Worm (Caenorhabditis elegans) whole organism, L1 larva: ENCODE results near the gene lon-1.
A peak's percentile ranks its signal among the peaks of the same experiment; 100 is the strongest.

Source experiments
- F16B12.6 ChIP-seq: fragments of 150-350 bp; optimal IDR thresholded peaks from 2 replicates; lab custom pipeline; 2014; ENCODE audit warnings: missing biosample characterization, missing genetic modification characterization
- alr-1 ChIP-seq: fragments of 200-800 bp; sonication (Bioruptor generic); optimal IDR thresholded peaks from 2 replicates; lab custom pipeline; 2018; ENCODE audit warnings: borderline replicate concordance, mild to moderate bottlenecking, missing genetic modification characterization, missing compliant biosample characterization
- ama-1 ChIP-seq: fragments of 150-350 bp; optimal IDR thresholded peaks from 2 replicates; lab custom pipeline; 2014
- blmp-1 ChIP-seq: fragments of 150-350 bp; optimal IDR thresholded peaks from 2 replicates; lab custom pipeline; 2014; ENCODE audit warnings: missing biosample characterization, missing genetic modification characterization
- ceh-63 ChIP-seq: fragments of 200-800 bp; sonication (Bioruptor generic); optimal IDR thresholded peaks from 2 replicates; lab custom pipeline; 2018; ENCODE audit warnings: mild to moderate bottlenecking, missing genetic modification characterization, missing compliant biosample characterization
- ceh-8 ChIP-seq: fragments of 200-800 bp; sonication (Bioruptor generic); optimal IDR thresholded peaks from 2 replicates; lab custom pipeline; 2018; ENCODE audit warnings: mild to moderate bottlenecking, missing genetic modification characterization, moderate library complexity, missing compliant biosample characterization
- ceh-82 ChIP-seq, 3 experiments: fragments of 150-350 bp in 1 of 3; sonication (generic microtip) in 2 of 3; optimal IDR thresholded peaks; 2 replicates each; lab custom pipeline; 2014 to 2017; ENCODE audit warnings: missing biosample characterization in 3 of 3, missing genetic modification characterization in 3 of 3
- ceh-88 ChIP-seq: fragments of 200-800 bp; sonication (Bioruptor generic); IDR thresholded peaks from 2 replicates; pipeline ENCODE4 v1.3.6; 2022; ENCODE audit warnings: missing genetic modification characterization, missing compliant biosample characterization
- ces-1 ChIP-seq: fragments of 150-350 bp; optimal IDR thresholded peaks from 2 replicates; lab custom pipeline; 2014; ENCODE audit warnings: missing biosample characterization, missing genetic modification reagents, missing genetic modification characterization
- dpl-1 ChIP-seq, 3 experiments: fragments of 150-350 bp in 2 of 3; sonication (generic microtip) in 1 of 3; optimal IDR thresholded peaks; 2 replicates each; lab custom pipeline; 2014 to 2017; ENCODE audit warnings: missing biosample characterization in 3 of 3, missing genetic modification characterization in 3 of 3, missing genetic modification reagents in 3 of 3
- efl-3 ChIP-seq: fragments of 200-800 bp; sonication (Bioruptor generic); optimal IDR thresholded peaks from 2 replicates; lab custom pipeline; 2018; ENCODE audit warnings: mild to moderate bottlenecking, missing genetic modification characterization, missing compliant biosample characterization
- egl-13 ChIP-seq: sonication (generic microtip); optimal IDR thresholded peaks from 2 replicates; lab custom pipeline; 2016; ENCODE audit warnings: missing genotype, missing genetic modification reagents, missing genetic modification characterization, missing compliant biosample characterization
- egl-27 ChIP-seq, 2 experiments: fragments of 150-350 bp in 1 of 2; sonication (generic microtip); optimal IDR thresholded peaks; 3 replicates each; lab custom pipeline; 2017 to 2018; ENCODE audit warnings: missing biosample characterization in 2 of 2, missing genetic modification characterization in 2 of 2, missing genetic modification reagents in 2 of 2
- elt-2 ChIP-seq: sonication (generic microtip); optimal IDR thresholded peaks from 2 replicates; lab custom pipeline; 2016; ENCODE audit warnings: missing genetic modification characterization, mild to moderate bottlenecking, inconsistent platforms, missing compliant biosample characterization, missing genetic modification reagents
- elt-3 ChIP-seq, 6 experiments: fragments of 150-350 bp in 1 of 6; sonication (generic microtip); optimal IDR thresholded peaks; 2 replicates each; lab custom pipeline; 2017 to 2018; ENCODE audit warnings: missing biosample characterization in 6 of 6, missing genetic modification characterization in 6 of 6, inconsistent platforms in 1 of 6
- ets-5 ChIP-seq: fragments of 200-800 bp; sonication (Bioruptor generic); IDR thresholded peaks from 2 replicates; pipeline ENCODE4 v1.3.6; 2022; ENCODE audit warnings: missing genetic modification characterization, missing compliant biosample characterization
- fkh-10 ChIP-seq: sonication (generic microtip); optimal IDR thresholded peaks from 2 replicates; lab custom pipeline; 2017; ENCODE audit warnings: missing biosample characterization, missing genetic modification reagents, missing genetic modification characterization
- fkh-4 ChIP-seq: sonication (generic microtip); optimal IDR thresholded peaks from 2 replicates; lab custom pipeline; 2016; ENCODE audit warnings: missing compliant biosample characterization, missing genetic modification characterization, borderline replicate concordance
- fkh-8 ChIP-seq: sonication (generic microtip); optimal IDR thresholded peaks from 2 replicates; lab custom pipeline; 2016; ENCODE audit warnings: mild to moderate bottlenecking, missing genetic modification characterization, missing compliant biosample characterization
- hlh-17 ChIP-seq: fragments of 200-800 bp; sonication (Bioruptor generic); optimal IDR thresholded peaks from 2 replicates; lab custom pipeline; 2018; ENCODE audit warnings: missing genetic modification characterization, mild to moderate bottlenecking, missing compliant biosample characterization, moderate library complexity, borderline replicate concordance
- isw-1 ChIP-seq: fragments of 200-800 bp; sonication (Bioruptor generic); IDR thresholded peaks from 2 replicates; pipeline ENCODE4 v1.3.6; 2022; ENCODE audit warnings: missing genetic modification characterization, missing compliant biosample characterization
- jun-1 ChIP-seq: fragments of 150-350 bp; optimal IDR thresholded peaks from 2 replicates; lab custom pipeline; 2014; ENCODE audit warnings: missing biosample characterization, missing genetic modification reagents, missing genetic modification characterization
- lin-14 ChIP-seq: fragments of 200-800 bp; sonication (Bioruptor generic); optimal IDR thresholded peaks from 2 replicates; lab custom pipeline; 2018; ENCODE audit warnings: mild to moderate bottlenecking, missing genetic modification characterization, moderate library complexity, missing compliant biosample characterization
- lin-35 ChIP-seq, 2 experiments: fragments of 150-350 bp; optimal IDR thresholded peaks; 2 replicates each; lab custom pipeline; 2014; ENCODE audit warnings: missing biosample characterization in 2 of 2, missing genetic modification characterization in 2 of 2, missing genetic modification reagents in 2 of 2
- lin-39 ChIP-seq: fragments of 150-350 bp; optimal IDR thresholded peaks from 2 replicates; lab custom pipeline; 2014; ENCODE audit warnings: missing biosample characterization, missing genetic modification reagents, missing genetic modification characterization
- lir-3 ChIP-seq: sonication (generic microtip); optimal IDR thresholded peaks from 2 replicates; lab custom pipeline; 2016; ENCODE audit warnings: mild to moderate bottlenecking, missing genetic modification characterization, moderate library complexity, missing compliant biosample characterization; ENCODE audit not compliant: poor library complexity
- mep-1 ChIP-seq: fragments of 150-350 bp; optimal IDR thresholded peaks from 2 replicates; lab custom pipeline; 2014; ENCODE audit warnings: missing biosample characterization, missing genetic modification characterization
- nhr-11 ChIP-seq: fragments of 150-350 bp; optimal IDR thresholded peaks from 2 replicates; lab custom pipeline; 2014; ENCODE audit warnings: missing biosample characterization, missing genetic modification characterization
- nhr-12 ChIP-seq: sonication (generic microtip); optimal IDR thresholded peaks from 2 replicates; lab custom pipeline; 2017; ENCODE audit warnings: missing biosample characterization, missing genetic modification characterization
- nhr-19 ChIP-seq: fragments of 200-800 bp; sonication (Bioruptor generic); conservative IDR thresholded peaks from 2 replicates; pipeline ENCODE4 v1.3.6; 2022; ENCODE audit warnings: missing genetic modification characterization, missing compliant biosample characterization
- nhr-20 ChIP-seq: sonication (generic microtip); optimal IDR thresholded peaks from 2 replicates; lab custom pipeline; 2016; ENCODE audit warnings: mild to moderate bottlenecking, missing genetic modification characterization, missing compliant biosample characterization
- nhr-237 ChIP-seq: fragments of 150-350 bp; optimal IDR thresholded peaks from 2 replicates; lab custom pipeline; 2014; ENCODE audit warnings: missing biosample characterization, missing genetic modification characterization
- nhr-28 ChIP-seq: fragments of 150-350 bp; optimal IDR thresholded peaks from 2 replicates; lab custom pipeline; 2014; ENCODE audit warnings: missing biosample characterization, missing genetic modification characterization
- nhr-47 ChIP-seq: sonication (generic microtip); optimal IDR thresholded peaks from 2 replicates; lab custom pipeline; 2016; ENCODE audit warnings: mild to moderate bottlenecking, missing genetic modification characterization, moderate library complexity, missing compliant biosample characterization
- nhr-71 ChIP-seq: sonication (generic microtip); optimal IDR thresholded peaks from 2 replicates; lab custom pipeline; 2016; ENCODE audit warnings: mild to moderate bottlenecking, missing genetic modification characterization, moderate library complexity, missing compliant biosample characterization
- nhr-76 ChIP-seq: sonication (generic microtip); optimal IDR thresholded peaks from 2 replicates; lab custom pipeline; 2017; ENCODE audit warnings: missing biosample characterization, missing genetic modification characterization
- nhr-77 ChIP-seq: fragments of 150-350 bp; optimal IDR thresholded peaks from 2 replicates; lab custom pipeline; 2014; ENCODE audit warnings: missing biosample characterization, missing genetic modification characterization
- nhr-84 ChIP-seq: sonication (generic microtip); optimal IDR thresholded peaks from 2 replicates; lab custom pipeline; 2017; ENCODE audit warnings: missing biosample characterization, missing genetic modification characterization
- pax-3 ChIP-seq: fragments of 200-800 bp; sonication (Bioruptor generic); optimal IDR thresholded peaks from 2 replicates; lab custom pipeline; 2018; ENCODE audit warnings: mild to moderate bottlenecking, missing genetic modification characterization, moderate library complexity, missing compliant biosample characterization
- pqm-1 ChIP-seq: sonication (generic microtip); optimal IDR thresholded peaks from 3 replicates; lab custom pipeline; 2017; ENCODE audit warnings: missing biosample characterization, missing genetic modification characterization
- rnt-1 ChIP-seq: sonication (generic microtip); optimal IDR thresholded peaks from 2 replicates; lab custom pipeline; 2016; ENCODE audit warnings: mild to moderate bottlenecking, missing genetic modification characterization, moderate library complexity, missing compliant biosample characterization
- snu-23 ChIP-seq: sonication (generic microtip); optimal IDR thresholded peaks from 2 replicates; lab custom pipeline; 2016; ENCODE audit warnings: missing genetic modification characterization, missing compliant biosample characterization
- sox-4 ChIP-seq: sonication (generic microtip); optimal IDR thresholded peaks from 2 replicates; lab custom pipeline; 2016; ENCODE audit warnings: missing genetic modification characterization, missing compliant biosample characterization
- sup-37 ChIP-seq: fragments of 200-800 bp; sonication (Bioruptor generic); optimal IDR thresholded peaks from 2 replicates; lab custom pipeline; 2018; ENCODE audit warnings: mild to moderate bottlenecking, missing genetic modification characterization, missing compliant biosample characterization
- unc-130 ChIP-seq: fragments of 150-350 bp; optimal IDR thresholded peaks from 2 replicates; lab custom pipeline; 2017; ENCODE audit warnings: missing biosample characterization, missing genetic modification characterization, inconsistent platforms
- unc-62 ChIP-seq: fragments of 150-350 bp; optimal IDR thresholded peaks from 2 replicates; lab custom pipeline; 2014; ENCODE audit warnings: missing biosample characterization, missing genetic modification reagents, missing genetic modification characterization
- unc-86 ChIP-seq: sonication (generic microtip); optimal IDR thresholded peaks from 2 replicates; lab custom pipeline; 2016; ENCODE audit warnings: missing genetic modification characterization, missing compliant biosample characterization
- unc-98 ChIP-seq: fragments of 200-800 bp; sonication (Bioruptor generic); IDR thresholded peaks from 2 replicates; pipeline ENCODE4 v1.3.6; 2022; ENCODE audit warnings: missing genetic modification characterization, missing compliant biosample characterization
- xbp-1 ChIP-seq: sonication (generic microtip); optimal IDR thresholded peaks from 2 replicates; lab custom pipeline; 2016; ENCODE audit warnings: missing genetic modification characterization, missing compliant biosample characterization
- zag-1 ChIP-seq: fragments of 150-350 bp; optimal IDR thresholded peaks from 2 replicates; lab custom pipeline; 2014; ENCODE audit warnings: missing biosample characterization, missing genetic modification characterization

Gene lon-1

DNA sequence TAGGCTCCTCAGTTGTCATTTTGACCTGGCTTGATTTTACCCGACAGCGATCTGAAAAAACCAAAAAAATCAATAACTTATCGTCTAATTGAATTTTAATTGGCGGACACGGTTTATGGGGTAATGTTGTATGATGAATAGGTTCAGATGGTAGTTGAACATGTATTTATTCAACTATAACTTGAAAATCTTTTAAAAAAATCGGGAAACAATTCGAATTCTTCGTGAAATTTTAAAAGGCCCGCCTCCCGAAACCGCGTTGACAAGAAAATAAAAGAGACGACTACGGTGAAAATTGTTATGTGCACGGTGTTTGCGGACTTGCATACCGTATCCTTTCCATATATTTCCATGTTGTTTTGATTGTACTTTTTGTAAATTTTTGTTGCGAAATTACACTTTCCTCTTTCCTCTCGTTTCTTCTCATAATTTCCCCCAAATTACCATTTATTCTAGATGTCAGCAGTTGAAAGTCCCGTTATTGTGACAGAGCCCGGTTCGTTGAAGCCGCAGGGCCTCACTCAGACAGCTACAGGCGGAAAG lies 31.5 kb upstream of the lon-1 start, which contains the start of the genes T24G10.2 and disl-2 (continued):
- TF ChIP-seq dpl-1 (GFP tag; optimal IDR thresholded peaks at IDR 0.05; lab: Kevin White, UChicago): peak; percentile 63 to 78 (median 70)
- no peak for TF ChIP-seq nhr-12 (tag; lab: Kevin White, UChicago)
- TF ChIP-seq elt-3 (tag; optimal IDR thresholded peaks at IDR 0.05; lab: Kevin White, UChicago): peak in 1 of 6 experiments; percentile 73
- no peak for TF ChIP-seq fkh-8
- TF ChIP-seq F16B12.6 (tag; lab: Kevin White, UChicago): peak; percentile 90
- no peak for TF ChIP-seq sox-4 (tag; lab: Kevin White, UChicago)
- TF ChIP-seq pqm-1 (tag; lab: Kevin White, UChicago): no peak
- no peak for TF ChIP-seq fkh-10 (GFP tag; lab: Kevin White, UChicago)
- peak; percentile 49 for TF ChIP-seq unc-130 (tag; lab: Kevin White, UChicago)
- TF ChIP-seq unc-62 (GFP tag; lab: Kevin White, UChicago): no peak
- TF ChIP-seq ama-1 (lab: Kevin White, UChicago): no peak
- peak; percentile 9 for TF ChIP-seq nhr-77 (tag; lab: Kevin White, UChicago)
- TF ChIP-seq nhr-20 (tag; lab: Kevin White, UChicago): peak; percentile 50
- TF ChIP-seq mep-1 (tag; lab: Kevin White, UChicago): peak; percentile 78
- no peak for TF ChIP-seq egl-13 (tag; lab: Kevin White, UChicago)
- peak; percentile 50 for TF ChIP-seq lin-14
- peak; percentile 62 to 78 for TF ChIP-seq lin-35 (GFP tag; optimal IDR thresholded peaks at IDR 0.05; lab: Kevin White, UChicago)
- no peak for TF ChIP-seq ceh-8 (GFP tag; lab: Kevin White, UChicago)
- peak; percentile 51 for TF ChIP-seq xbp-1
- no peak for TF ChIP-seq fkh-4
- TF ChIP-seq nhr-11 (tag; lab: Kevin White, UChicago): no peak
- no peak; the same call in 1 of the 2 replicates for TF ChIP-seq isw-1
- no peak for TF ChIP-seq hlh-17 (GFP tag; lab: Kevin White, UChicago)
- peak; percentile 3 for TF ChIP-seq lin-39 (tag; lab: Kevin White, UChicago)
- no peak for TF ChIP-seq ets-5
- TF ChIP-seq elt-2: no peak
- TF ChIP-seq ceh-63 (GFP tag; lab: Kevin White, UChicago): no peak
- peak in 2 of 3 experiments; percentile 5 to 74 for TF ChIP-seq ceh-82 (tag; optimal IDR thresholded peaks at IDR 0.05; lab: Kevin White, UChicago)
- TF ChIP-seq, all 84 proteins: peak for 31

DNA sequence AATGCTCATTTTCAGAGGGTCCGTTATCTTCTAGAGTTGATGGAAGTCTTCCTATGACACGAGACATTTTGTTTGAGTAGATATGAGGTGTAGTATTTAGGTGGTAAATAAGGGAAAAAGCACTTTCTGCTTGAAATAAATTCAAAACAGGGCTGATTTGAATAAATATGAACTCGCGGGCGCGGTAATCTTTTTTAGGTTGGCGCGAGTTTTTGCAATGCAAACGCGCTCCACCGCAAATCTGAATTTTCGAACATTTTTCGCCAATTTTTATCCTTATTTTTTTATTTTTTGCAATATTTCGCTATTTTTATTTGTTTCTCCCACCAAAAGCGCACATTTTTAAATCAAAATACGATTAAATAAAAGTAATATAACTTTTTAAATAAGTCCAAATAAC lies 26.1 kb upstream of the lon-1 start, which contains the start of gene skpt-1:
Gene skpt-1, minus strand, starts transcription at position 219 of the 400 bp plus-strand sequence.
- TF ChIP-seq hlh-17 (GFP tag; lab: Kevin White, UChicago) (no peak), ceh-82 (tag; optimal IDR thresholded peaks at IDR 0.05; lab: Kevin White, UChicago) (peak in 1 of 3 experiments; percentile 34), nhr-20 (tag; lab: Kevin White, UChicago) (peak; percentile 11), ces-1 (GFP tag; lab: Kevin White, UChicago) (no peak), nhr-76 (tag; lab: Kevin White, UChicago) (no peak), nhr-71 (tag; lab: Kevin White, UChicago) (peak; percentile 36), unc-86 (tag; lab: Kevin White, UChicago) (no peak), jun-1 (tag; lab: Kevin White, UChicago) (no peak), zag-1 (tag; lab: Kevin White, UChicago) (no peak), elt-3 (tag; optimal IDR thresholded peaks at IDR 0.05; lab: Kevin White, UChicago) (no peak), nhr-84 (no peak), efl-3 (no peak), ets-5 (no peak), nhr-237 (tag; lab: Kevin White, UChicago) (no peak), nhr-47 (tag; lab: Kevin White, UChicago) (peak; percentile 33), F16B12.6 (tag; lab: Kevin White, UChicago) (peak; percentile 49), egl-27 (tag; optimal IDR thresholded peaks at IDR 0.05; lab: Kevin White, UChicago) (no peak), nhr-19 (0 out of 2 replicates have a peak, but pooled peaks have one; percentile 16), pax-3 (no peak), lir-3 (tag; lab: Kevin White, UChicago) (no peak), xbp-1 (no peak), alr-1 (tag; lab: Kevin White, UChicago) (no peak), ceh-88 (GFP tag; lab: Robert Waterston, UW) (no peak), rnt-1 (tag; lab: Kevin White, UChicago) (peak; percentile 17), blmp-1 (tag; lab: Kevin White, UChicago) (peak; percentile 13), sup-37 (GFP tag; lab: Kevin White, UChicago) (no peak), lin-39 (tag; lab: Kevin White, UChicago) (no peak), unc-98 (GFP tag; lab: Robert Waterston, UW) (no peak), lin-14 (peak; percentile 32), snu-23 (GFP tag; lab: Kevin White, UChicago) (peak; percentile 26), nhr-28 (no peak)
